Worm (Caenorhabditis elegans): Measurements from ENCODE around the gene cyp-35B3.

DNA sequence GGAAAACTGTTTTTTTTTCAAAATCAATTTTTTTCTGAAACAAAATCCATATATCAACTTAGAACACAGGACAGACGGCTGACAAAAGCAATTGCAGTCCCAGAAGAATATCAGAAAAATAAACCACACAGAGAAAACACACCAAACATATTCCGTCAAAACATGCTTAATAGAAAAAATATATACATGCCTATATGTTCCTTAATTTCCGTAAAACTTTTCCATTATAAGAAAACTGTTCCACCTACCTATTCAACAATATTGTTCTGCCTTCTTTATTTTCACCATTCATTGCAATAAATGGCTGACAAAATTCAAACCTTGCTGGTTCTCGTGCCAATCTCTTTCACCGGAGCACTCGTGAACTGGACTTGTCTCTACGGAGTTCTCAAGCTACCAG, 13.8 kb upstream of the cyp-35B3 start, which contains the start of gene srx-63:
- no peak for TF ChIP-seq hnd-1 (tag; optimal IDR thresholded peaks at IDR 0.05)
- TF ChIP-seq tra-4 (tag; optimal IDR thresholded peaks at IDR 0.05) = no peak
- no peak for TF ChIP-seq flt-1 (GFP tag; IDR thresholded peaks at IDR 0.05)
- TF ChIP-seq ets-7 (tag; optimal IDR thresholded peaks at IDR 0.05) = no peak
